Fruit fly (Drosophila melanogaster): Measurements from ENCODE around the gene trus.
"Not testable (repeated sequence)": the region's sequence is repeated elsewhere in the genome, so short reads cannot be mapped to it uniquely, and the experiment has no call there.

The trus gene

dm6 chr3R:12502210-12502609, 45.8 kb downstream of the trus start, which contains the start of gene Hsp70Bbb:
Gene Hsp70Bbb, plus strand, starts transcription at chr3R:12502510.
- not testable (repeated sequence) for TF ChIP-seq Pif1A (GFP tag; optimal IDR thresholded peaks at IDR 0.05); CG14655 (GFP tag; optimal IDR thresholded peaks at IDR 0.05); CG9948 (tag; optimal IDR thresholded peaks at IDR 0.05)

- TF ChIP-seq EcR (GFP tag; optimal IDR thresholded peaks at IDR 0.05); CG32121 (GFP tag; IDR thresholded peaks at IDR 0.05); D1 (tag; optimal IDR thresholded peaks at IDR 0.05): not testable (repeated sequence)
Measured at dm6 chr3R:12505493-12505892, 49.1 kb downstream of the trus start, which contains the start of gene Hsp70Bb. Gene Hsp70Bb, plus strand, starts transcription at chr3R:12505793.

Data from whole organism, pupa.